Worm (Caenorhabditis elegans) whole organism, L4/young adult: ENCODE results near the gene tbc-6.

ENCODE experiments used
- W03F9.2 ChIP-seq: fragments of 150-350 bp; optimal IDR thresholded peaks from 2 replicates; lab custom pipeline; 2014; ENCODE audit warnings: missing biosample characterization, missing genetic modification characterization
- dao-5 ChIP-seq: sonication (generic microtip); optimal IDR thresholded peaks from 2 replicates; lab custom pipeline; 2016; ENCODE audit warnings: missing genotype, missing genetic modification characterization, moderate library complexity, missing compliant biosample characterization
- him-1 ChIP-seq: sonication (generic microtip); optimal IDR thresholded peaks from 2 replicates; lab custom pipeline; 2016; ENCODE audit warnings: missing genotype, missing genetic modification reagents, missing genetic modification characterization, missing compliant biosample characterization

ce11 chrII:6889580-6889922 lies 41.6 kb downstream of the tbc-6 start:
- TF ChIP-seq him-1: no peak
- TF ChIP-seq dao-5 (tag; lab: Kevin White, UChicago): no peak
- TF ChIP-seq W03F9.2: no peak
